Worm (Caenorhabditis elegans) whole organism, young adult: ENCODE data around the gene lec-1.

Source experiments
- C06A6.2 ChIP-seq: fragments of 200-800 bp; sonication (Bioruptor generic); conservative IDR thresholded peaks from 2 replicates; pipeline ENCODE4 v1.3.6; 2022; ENCODE audit warnings: missing genetic modification characterization, missing compliant biosample characterization
- D2030.7 ChIP-seq: fragments of 200-800 bp; sonication (Bioruptor generic); IDR thresholded peaks from 2 replicates; pipeline ENCODE4 v1.3.6; 2022; ENCODE audit warnings: missing genetic modification reagents, missing genetic modification characterization, missing compliant biosample characterization
- F22D6.2 ChIP-seq: sonication (generic microtip); optimal IDR thresholded peaks from 2 replicates; lab custom pipeline; 2016; ENCODE audit warnings: mild to moderate bottlenecking, missing genetic modification characterization, missing compliant biosample characterization
- F33H1.4 ChIP-seq: fragments of 200-800 bp; sonication (Bioruptor generic); IDR thresholded peaks from 2 replicates; pipeline ENCODE4 v1.3.6; 2022; ENCODE audit warnings: missing genetic modification reagents, missing genetic modification characterization, missing compliant biosample characterization
- F55B11.4 ChIP-seq: sonication (generic microtip); optimal IDR thresholded peaks from 2 replicates; lab custom pipeline; 2016; ENCODE audit warnings: missing compliant biosample characterization, missing genetic modification characterization, borderline replicate concordance; ENCODE audit not compliant: insufficient read depth
- K11D2.4 ChIP-seq: fragments of 200-800 bp; sonication (Bioruptor generic); IDR thresholded peaks from 2 replicates; pipeline ENCODE4 v1.3.6; 2022; ENCODE audit warnings: missing genetic modification reagents, missing genetic modification characterization, missing compliant biosample characterization
- T26A5.8 ChIP-seq: sonication (generic microtip); optimal IDR thresholded peaks from 2 replicates; lab custom pipeline; 2016; ENCODE audit warnings: missing genetic modification characterization, missing compliant biosample characterization
- Y67H2A.10 ChIP-seq: fragments of 200-800 bp; sonication (Bioruptor generic); conservative IDR thresholded peaks from 2 replicates; pipeline ENCODE4 v1.3.6; 2022; ENCODE audit warnings: missing genetic modification reagents, missing genetic modification characterization, missing compliant biosample characterization
- ZK185.1 ChIP-seq: sonication (generic microtip); optimal IDR thresholded peaks from 2 replicates; lab custom pipeline; 2016; ENCODE audit warnings: mild to moderate bottlenecking, missing genetic modification characterization, missing compliant biosample characterization; ENCODE audit not compliant: poor library complexity, severe bottlenecking
- atf-7 ChIP-seq: sonication (generic microtip); optimal IDR thresholded peaks from 2 replicates; lab custom pipeline; 2017; ENCODE audit warnings: mild to moderate bottlenecking, missing genetic modification characterization, missing compliant biosample characterization
- attf-3 ChIP-seq: fragments of 200-800 bp; sonication (Bioruptor generic); conservative IDR thresholded peaks from 2 replicates; pipeline ENCODE4 v1.3.6; 2022; ENCODE audit warnings: missing genetic modification reagents, missing genetic modification characterization, missing compliant biosample characterization
- bed-2 ChIP-seq: fragments of 200-800 bp; sonication (Bioruptor generic); IDR thresholded peaks from 2 replicates; pipeline ENCODE4 v1.3.6; 2022; ENCODE audit warnings: missing genetic modification reagents, missing genetic modification characterization, missing compliant biosample characterization
- cebp-1 ChIP-seq, 2 experiments: fragments of 200-800 bp in 1 of 2; sonication (Bioruptor generic) in 1 of 2; sonication (generic microtip) in 1 of 2; IDR thresholded peaks in 1 of 2; optimal IDR thresholded peaks in 1 of 2; 2 replicates each; pipeline versions ENCODE4 v1.3.6 to Lab custom; 2017 to 2022; ENCODE audit warnings: missing compliant biosample characterization in 2 of 2, missing genetic modification characterization in 2 of 2, mild to moderate bottlenecking in 1 of 2, missing genetic modification reagents in 1 of 2, moderate library complexity in 1 of 2
- cebp-2 ChIP-seq: fragments of 200-800 bp; sonication (Bioruptor generic); IDR thresholded peaks from 2 replicates; pipeline ENCODE4 v1.3.6; 2022; ENCODE audit warnings: missing genetic modification characterization, missing compliant biosample characterization
- dpl-1 ChIP-seq: fragments of 150-350 bp; optimal IDR thresholded peaks from 2 replicates; lab custom pipeline; 2014; ENCODE audit warnings: missing biosample characterization, missing genetic modification reagents, missing genetic modification characterization
- efl-1 ChIP-seq: fragments of 150-350 bp; optimal IDR thresholded peaks from 2 replicates; lab custom pipeline; 2014; ENCODE audit warnings: missing biosample characterization, missing genetic modification reagents, missing genetic modification characterization
- egl-18 ChIP-seq: fragments of 200-800 bp; sonication (Bioruptor generic); IDR thresholded peaks from 2 replicates; pipeline ENCODE4 v1.3.6; 2022; ENCODE audit warnings: missing genetic modification reagents, missing genetic modification characterization, missing compliant biosample characterization
- egl-44 ChIP-seq: fragments of 200-800 bp; sonication (Bioruptor generic); IDR thresholded peaks from 2 replicates; pipeline ENCODE4 v1.3.6; 2022; ENCODE audit warnings: missing genetic modification reagents, missing genetic modification characterization, missing compliant biosample characterization
- egrh-3 ChIP-seq: fragments of 200-800 bp; sonication (Bioruptor generic); IDR thresholded peaks from 2 replicates; pipeline ENCODE4 v1.3.6; 2022; ENCODE audit warnings: missing genetic modification reagents, missing genetic modification characterization, missing compliant biosample characterization
- ekl-4 ChIP-seq: fragments of 200-800 bp; sonication (Bioruptor generic); IDR thresholded peaks from 2 replicates; pipeline ENCODE4 v1.3.6; 2022; ENCODE audit warnings: missing genetic modification reagents, missing genetic modification characterization, missing compliant biosample characterization
- hmg-20 ChIP-seq: fragments of 200-800 bp; sonication (Bioruptor generic); IDR thresholded peaks from 2 replicates; pipeline ENCODE4 v1.3.6; 2022; ENCODE audit warnings: missing genetic modification reagents, missing genetic modification characterization, missing compliant biosample characterization
- hsf-1 ChIP-seq: fragments of 200-800 bp; sonication (Bioruptor generic); IDR thresholded peaks from 2 replicates; pipeline ENCODE4 v1.3.6; 2022; ENCODE audit warnings: missing genetic modification reagents, missing genetic modification characterization, missing compliant biosample characterization
- lin-54 ChIP-seq: fragments of 200-800 bp; sonication (Bioruptor generic); optimal IDR thresholded peaks from 2 replicates; lab custom pipeline; 2018; ENCODE audit warnings: mild to moderate bottlenecking, missing genetic modification characterization, missing compliant biosample characterization
- lsl-1 ChIP-seq: fragments of 200-800 bp; sonication (Bioruptor generic); optimal IDR thresholded peaks from 2 replicates; lab custom pipeline; 2018; ENCODE audit warnings: mild to moderate bottlenecking, missing genetic modification characterization, moderate library complexity, missing compliant biosample characterization
- madf-3 ChIP-seq: fragments of 200-800 bp; sonication (Bioruptor generic); IDR thresholded peaks from 2 replicates; pipeline ENCODE4 v1.3.6; 2022; ENCODE audit warnings: missing genetic modification reagents, missing genetic modification characterization, missing compliant biosample characterization
- mcd-1 ChIP-seq: fragments of 200-800 bp; sonication (Bioruptor generic); IDR thresholded peaks from 2 replicates; pipeline ENCODE4 v1.3.6; 2022; ENCODE audit warnings: missing genetic modification reagents, missing genetic modification characterization, missing compliant biosample characterization
- nfya-1 ChIP-seq: sonication (generic microtip); optimal IDR thresholded peaks from 2 replicates; lab custom pipeline; 2017; ENCODE audit warnings: antibody characterized with exemption, missing compliant biosample characterization, missing genetic modification characterization, borderline replicate concordance; ENCODE audit not compliant: insufficient read depth
- nhr-27 ChIP-seq: fragments of 200-800 bp; sonication (Bioruptor generic); optimal IDR thresholded peaks from 2 replicates; lab custom pipeline; 2018; ENCODE audit warnings: mild to moderate bottlenecking, missing genetic modification characterization, moderate library complexity, missing compliant biosample characterization
- nhr-90 ChIP-seq: sonication (generic microtip); optimal IDR thresholded peaks from 2 replicates; lab custom pipeline; 2016; ENCODE audit warnings: missing genotype, mild to moderate bottlenecking, missing genetic modification characterization, missing compliant biosample characterization
- pbrm-1 ChIP-seq: fragments of 200-800 bp; sonication (Bioruptor generic); IDR thresholded peaks from 2 replicates; pipeline ENCODE4 v1.3.6; 2022; ENCODE audit warnings: missing genetic modification reagents, missing genetic modification characterization, missing compliant biosample characterization
- rec-8 ChIP-seq, 2 experiments: sonication (generic microtip); optimal IDR thresholded peaks; 2 replicates each; lab custom pipeline; 2016; ENCODE audit warnings: mild to moderate bottlenecking in 2 of 2, missing genetic modification characterization in 2 of 2, missing genetic modification reagents in 2 of 2, missing genotype in 2 of 2, missing biosample characterization in 1 of 2, missing compliant biosample characterization in 1 of 2, moderate library complexity in 1 of 2
- repo-1 ChIP-seq: sonication (generic microtip); optimal IDR thresholded peaks from 2 replicates; lab custom pipeline; 2017; ENCODE audit warnings: mild to moderate bottlenecking, missing genetic modification characterization, missing compliant biosample characterization
- sdz-38 ChIP-seq: sonication (generic microtip); optimal IDR thresholded peaks from 2 replicates; lab custom pipeline; 2016; ENCODE audit warnings: missing genotype, missing genetic modification characterization, missing compliant biosample characterization
- snpc-3.4 ChIP-seq: sonication (generic microtip); optimal IDR thresholded peaks from 2 replicates; lab custom pipeline; 2017; ENCODE audit warnings: missing genetic modification characterization, mild to moderate bottlenecking, missing compliant biosample characterization, antibody characterized with exemption, moderate library complexity, missing genotype, missing genetic modification reagents
- snpc-4 ChIP-seq, 5 experiments: fragments of 150-350 bp in 1 of 5; sonication (generic microtip) in 4 of 5; optimal IDR thresholded peaks; 2 replicates each; lab custom pipeline; 2014 to 2018; ENCODE audit warnings: missing genetic modification characterization in 5 of 5, missing biosample characterization in 3 of 5, antibody characterized with exemption in 2 of 5, mild to moderate bottlenecking in 2 of 5, missing compliant biosample characterization in 2 of 5, missing genotype in 2 of 5, moderate library complexity in 2 of 5, missing genetic modification reagents in 1 of 5
- zfh-2 ChIP-seq: fragments of 200-800 bp; sonication (Bioruptor generic); conservative IDR thresholded peaks from 2 replicates; pipeline ENCODE4 v1.3.6; 2022; ENCODE audit warnings: missing genetic modification reagents, missing genetic modification characterization, missing compliant biosample characterization
- ztf-18 ChIP-seq: sonication (generic microtip); optimal IDR thresholded peaks from 2 replicates; lab custom pipeline; 2016; ENCODE audit warnings: missing genotype, mild to moderate bottlenecking, missing genetic modification characterization, missing compliant biosample characterization
- ztf-25 ChIP-seq: fragments of 200-800 bp; sonication (Bioruptor generic); IDR thresholded peaks from 2 replicates; pipeline ENCODE4 v1.3.6; 2022; ENCODE audit warnings: missing genetic modification reagents, missing genetic modification characterization, missing compliant biosample characterization
- ztf-26 ChIP-seq: sonication (generic microtip); optimal IDR thresholded peaks from 2 replicates; lab custom pipeline; 2017; ENCODE audit warnings: missing genetic modification characterization, missing compliant biosample characterization

Gene lec-1

ce11 chrII:13149965-13150364, 45.4 kb upstream of the lec-1 start:
- TF ChIP-seq ztf-26 (peak; percentile 30), bed-2 (GFP tag; lab: Robert Waterston, UW) (no peak)

- TF ChIP-seq zfh-2 (GFP tag; lab: Robert Waterston, UW) (0 out of 2 replicates have a peak, but pooled peaks have one; percentile 13), cebp-1 (GFP tag; IDR thresholded peaks at IDR 0.05; lab: Robert Waterston, UW) (no peak), cebp-1 (tag; optimal IDR thresholded peaks at IDR 0.05; lab: Kevin White, UChicago) (no peak), egrh-3 (GFP tag; lab: Robert Waterston, UW) (0 out of 2 replicates have a peak, but pooled peaks have one; percentile 19)
Observed at ce11 chrII:13152409-13152808, 42.9 kb upstream of the lec-1 start.

- TF ChIP-seq efl-1 (GFP tag; lab: Kevin White, UChicago), result no peak
- TF ChIP-seq T26A5.8 (tag; lab: Kevin White, UChicago), result no peak
- TF ChIP-seq repo-1, result no peak
- TF ChIP-seq C06A6.2, result no peak
- no peak for TF ChIP-seq F55B11.4 (tag; lab: Kevin White, UChicago)
- no peak for TF ChIP-seq cebp-1 (GFP tag; IDR thresholded peaks at IDR 0.05; lab: Robert Waterston, UW)
- TF ChIP-seq cebp-1 (tag; optimal IDR thresholded peaks at IDR 0.05; lab: Kevin White, UChicago), result no peak
- no peak for TF ChIP-seq cebp-2 (GFP tag; lab: Robert Waterston, UW)
- no peak for TF ChIP-seq nfya-1
- TF ChIP-seq D2030.7 (GFP tag; lab: Robert Waterston, UW), result no peak
- no peak for TF ChIP-seq egl-44 (GFP tag; lab: Robert Waterston, UW)
- TF ChIP-seq madf-3 (GFP tag; lab: Robert Waterston, UW), result no peak
- no peak for TF ChIP-seq nhr-90
- no peak for TF ChIP-seq nhr-27 (tag; lab: Kevin White, UChicago)
- TF ChIP-seq egl-18 (GFP tag; lab: Robert Waterston, UW), result no peak
- no peak for TF ChIP-seq lsl-1 (GFP tag; lab: Kevin White, UChicago)
- no peak for TF ChIP-seq ztf-25 (GFP tag; lab: Robert Waterston, UW)
Observed at ce11 chrII:13153299-13153698, 42.0 kb upstream of the lec-1 start, which contains the start of gene spe-18. TSS of gene spe-18 (minus strand) at chrII:13153399.

- peak; percentile 59 for TF ChIP-seq lin-54 (GFP tag; lab: Kevin White, UChicago)
- peak; percentile 63 for TF ChIP-seq mcd-1 (GFP tag; lab: Robert Waterston, UW)
- TF ChIP-seq snpc-4 (GFP tag; optimal IDR thresholded peaks at IDR 0.05; lab: Kevin White, UChicago), result no peak
- no peak for TF ChIP-seq snpc-4 (tag; optimal IDR thresholded peaks at IDR 0.05; lab: Kevin White, UChicago)
- TF ChIP-seq F22D6.2 (tag; lab: Kevin White, UChicago), result no peak
- 0 out of 2 replicates have a peak, but pooled peaks have one; percentile 11 for TF ChIP-seq D2030.7 (GFP tag; lab: Robert Waterston, UW)
Observed at ce11 chrII:13156071-13156470, 39.3 kb upstream of the lec-1 start.

ce11 chrII:13156971-13157370, 38.4 kb upstream of the lec-1 start, which contains the start of the genes hpr-17 and F32A11.1:
TSS of gene hpr-17 (minus strand) at chrII:13157047.
TSS of gene F32A11.1 (plus strand) at chrII:13157329.
- TF ChIP-seq F22D6.2 (tag; lab: Kevin White, UChicago), result peak; percentile 35
- peak; percentile 80 for TF ChIP-seq K11D2.4 (GFP tag; lab: Robert Waterston, UW)
- TF ChIP-seq snpc-3.4 (tag; lab: Kevin White, UChicago), result no peak
- TF ChIP-seq ztf-26, result no peak
- peak; percentile 96 for TF ChIP-seq ztf-18 (tag; lab: Kevin White, UChicago)
- TF ChIP-seq sdz-38 (tag; lab: Kevin White, UChicago), result no peak
- TF ChIP-seq repo-1, result peak; percentile 73
- TF ChIP-seq pbrm-1 (GFP tag; lab: Robert Waterston, UW), result peak; percentile 84
- peak; percentile 7 for TF ChIP-seq atf-7 (tag; lab: Kevin White, UChicago)
- TF ChIP-seq dpl-1, result peak; percentile 89
- TF ChIP-seq ZK185.1 (tag; lab: Kevin White, UChicago), result peak; percentile 81
- TF ChIP-seq ekl-4 (GFP tag; lab: Robert Waterston, UW), result peak; percentile 64; the same call in 1 of the 2 replicates
- peak; percentile 70 for TF ChIP-seq attf-3
- 0 out of 2 replicates have a peak, but pooled peaks have one; percentile 40 for TF ChIP-seq hsf-1 (GFP tag; lab: Robert Waterston, UW)
- TF ChIP-seq Y67H2A.10 (GFP tag; lab: Robert Waterston, UW), result no peak
- TF ChIP-seq rec-8 (tag; optimal IDR thresholded peaks at IDR 0.05; lab: Kevin White, UChicago), result no peak
- TF ChIP-seq hmg-20 (GFP tag; lab: Robert Waterston, UW), result 0 out of 2 replicates have a peak, but pooled peaks have one; percentile 42
- peak; percentile 66 for TF ChIP-seq F33H1.4
